Fruit fly (Drosophila melanogaster) whole organism, embryonic: ENCODE data around the gene CG11458.

ENCODE experiments used
- Antp ChIP-seq: fragments of 200-800 bp; sonication (Bioruptor generic); optimal IDR thresholded peaks from 3 replicates; lab custom pipeline; 2016; ENCODE audit warnings: missing biosample characterization, missing genetic modification characterization
- B-H1 ChIP-seq: fragments of 200-800 bp; sonication (Bioruptor generic); IDR thresholded peaks from 3 replicates; pipeline ENCODE4 v1.3.6; 2022; ENCODE audit warnings: missing biosample characterization, missing genetic modification characterization
- BtbVII ChIP-seq: fragments of 200-800 bp; sonication (Bioruptor generic); optimal IDR thresholded peaks from 3 replicates; lab custom pipeline; 2017; ENCODE audit warnings: missing biosample characterization, mild to moderate bottlenecking, missing genetic modification characterization
- C15 ChIP-seq: fragments of 200-800 bp; sonication (Bioruptor generic); IDR thresholded peaks from 3 replicates; pipeline ENCODE4 v1.3.6; 2022; ENCODE audit warnings: missing biosample characterization, missing genetic modification characterization
- CG11085 ChIP-seq: fragments of 200-800 bp; sonication (Bioruptor generic); IDR thresholded peaks from 2 replicates; pipeline ENCODE4 v1.3.6; 2022; ENCODE audit warnings: missing biosample characterization, missing genetic modification characterization
- CG11398 ChIP-seq: fragments of 200-800 bp; sonication (Bioruptor generic); optimal IDR thresholded peaks from 2 replicates; lab custom pipeline; 2016; ENCODE audit warnings: missing biosample characterization, missing genetic modification characterization
- CG11456 ChIP-seq: fragments of 200-800 bp; sonication (Bioruptor generic); IDR thresholded peaks from 3 replicates; pipeline ENCODE4 v1.3.6; 2022; ENCODE audit warnings: missing biosample characterization, missing genetic modification characterization
- CG11504 ChIP-seq: fragments of 200-800 bp; sonication (Bioruptor generic); optimal IDR thresholded peaks from 3 replicates; lab custom pipeline; 2019; ENCODE audit warnings: missing biosample characterization, mild to moderate bottlenecking, missing genetic modification characterization, moderate library complexity
- CG15269 ChIP-seq: fragments of 200-800 bp; sonication (Bioruptor generic); optimal IDR thresholded peaks from 2 replicates; lab custom pipeline; 2018; ENCODE audit warnings: missing biosample characterization, mild to moderate bottlenecking, missing genetic modification characterization, moderate library complexity
- CG15479 ChIP-seq: fragments of 200-800 bp; sonication (Bioruptor generic); optimal IDR thresholded peaks from 3 replicates; lab custom pipeline; 2019; ENCODE audit warnings: missing biosample characterization, mild to moderate bottlenecking, missing genetic modification characterization, moderate library complexity
- CG1603 ChIP-seq: fragments of 200-800 bp; sonication (Bioruptor generic); optimal IDR thresholded peaks from 2 replicates; lab custom pipeline; 2019; ENCODE audit warnings: missing biosample characterization, mild to moderate bottlenecking, missing genetic modification characterization, moderate library complexity
- CG17568 ChIP-seq: fragments of 200-800 bp; sonication (Bioruptor generic); optimal IDR thresholded peaks from 2 replicates; lab custom pipeline; 2018; ENCODE audit warnings: missing biosample characterization, mild to moderate bottlenecking, missing genetic modification characterization, moderate library complexity
- CG2199 ChIP-seq: fragments of 200-800 bp; sonication (Bioruptor generic); IDR thresholded peaks from 3 replicates; pipeline ENCODE4 v1.3.6; 2022; ENCODE audit warnings: missing biosample characterization, missing genetic modification characterization
- CG2202 ChIP-seq: fragments of 200-800 bp; sonication (Bioruptor generic); optimal IDR thresholded peaks from 2 replicates; lab custom pipeline; 2018; ENCODE audit warnings: missing biosample characterization, mild to moderate bottlenecking, missing genetic modification characterization
- CG30020 ChIP-seq: fragments of 200-800 bp; optimal IDR thresholded peaks from 2 replicates; lab custom pipeline; 2019; ENCODE audit warnings: missing biosample characterization, mild to moderate bottlenecking, missing genetic modification characterization, moderate library complexity
- CG33557 ChIP-seq: fragments of 200-800 bp; sonication (Bioruptor generic); optimal IDR thresholded peaks from 2 replicates; lab custom pipeline; 2019; ENCODE audit warnings: missing biosample characterization, mild to moderate bottlenecking, missing genetic modification characterization, moderate library complexity
- CG4360 ChIP-seq: fragments of 200-800 bp; sonication (Bioruptor generic); IDR thresholded peaks from 2 replicates; pipeline ENCODE4 v1.3.6; 2022; ENCODE audit warnings: missing biosample characterization, missing genetic modification characterization
- CG4854 ChIP-seq: fragments of 200-800 bp; sonication (Bioruptor generic); optimal IDR thresholded peaks from 2 replicates; lab custom pipeline; 2016; ENCODE audit warnings: missing biosample characterization, missing genetic modification characterization, inconsistent platforms
- CG8924 ChIP-seq: fragments of 200-800 bp; optimal IDR thresholded peaks from 3 replicates; lab custom pipeline; 2019; ENCODE audit warnings: missing biosample characterization, mild to moderate bottlenecking, missing genetic modification characterization, moderate library complexity
- Camta ChIP-seq: fragments of 200-800 bp; sonication (Bioruptor generic); optimal IDR thresholded peaks from 2 replicates; lab custom pipeline; 2016; ENCODE audit warnings: missing biosample characterization, missing genetic modification characterization
- CrebB ChIP-seq: fragments of 200-800 bp; sonication (Bioruptor generic); optimal IDR thresholded peaks from 3 replicates; lab custom pipeline; 2018; ENCODE audit warnings: missing biosample characterization, mild to moderate bottlenecking, missing genetic modification characterization
- D19A ChIP-seq: fragments of 200-800 bp; optimal IDR thresholded peaks from 3 replicates; lab custom pipeline; 2019; ENCODE audit warnings: missing biosample characterization, mild to moderate bottlenecking, missing genetic modification characterization, moderate library complexity
- Dfd ChIP-seq, 2 experiments: fragments of >200 bp; optimal IDR thresholded peaks; 2 replicates each; lab custom pipeline; 2017; ENCODE audit warnings: missing biosample characterization in 2 of 2, missing genetic modification characterization in 2 of 2
- H15 ChIP-seq: fragments of 200-800 bp; sonication (Bioruptor generic); IDR thresholded peaks from 3 replicates; pipeline ENCODE4 v1.3.6; 2022; ENCODE audit warnings: missing biosample characterization, missing genetic modification characterization
- HLH3B ChIP-seq: fragments of 200-800 bp; sonication (Bioruptor generic); IDR thresholded peaks from 2 replicates; pipeline ENCODE4 v1.3.6; 2022; ENCODE audit warnings: missing biosample characterization, missing genetic modification characterization
- HmgZ ChIP-seq: fragments of 200-800 bp; sonication (Bioruptor generic); optimal IDR thresholded peaks from 2 replicates; lab custom pipeline; 2018; ENCODE audit warnings: missing biosample characterization, mild to moderate bottlenecking, missing genetic modification characterization
- Hr78 ChIP-seq, 2 experiments: fragments of 200-800 bp in 1 of 2; fragments of >200 bp in 1 of 2; sonication (Bioruptor generic) in 1 of 2; optimal IDR thresholded peaks; 2 replicates each; lab custom pipeline; 2017 to 2019; ENCODE audit warnings: missing biosample characterization in 2 of 2, missing genetic modification characterization in 2 of 2, mild to moderate bottlenecking in 1 of 2, moderate library complexity in 1 of 2
- MTF-1 ChIP-seq: fragments of 200-800 bp; sonication (Bioruptor generic); optimal IDR thresholded peaks from 2 replicates; lab custom pipeline; 2018; ENCODE audit warnings: missing biosample characterization, mild to moderate bottlenecking, missing genetic modification characterization, borderline replicate concordance
- Side ChIP-seq: fragments of 200-800 bp; sonication (Bioruptor generic); optimal IDR thresholded peaks from 2 replicates; lab custom pipeline; 2016; ENCODE audit warnings: missing biosample characterization, missing genetic modification characterization
- Stat92E ChIP-seq, 3 experiments: fragments of >200 bp in 2 of 3; fragments of 200-800 bp in 1 of 3; sonication (Bioruptor generic) in 1 of 3; optimal IDR thresholded peaks; 2 replicates each; lab custom pipeline; 2017 to 2019; ENCODE audit warnings: missing biosample characterization in 3 of 3, missing genetic modification characterization in 3 of 3, mild to moderate bottlenecking in 1 of 3, moderate library complexity in 1 of 3
- Xrp1 ChIP-seq: fragments of 200-800 bp; sonication (Bioruptor generic); IDR thresholded peaks from 2 replicates; pipeline ENCODE4 v1.3.6; 2022; ENCODE audit warnings: missing biosample characterization, missing genetic modification characterization
- ac ChIP-seq: fragments of 200-800 bp; sonication (Bioruptor generic); optimal IDR thresholded peaks from 3 replicates; lab custom pipeline; 2017; ENCODE audit warnings: missing biosample characterization, mild to moderate bottlenecking, missing genetic modification characterization
- bsh ChIP-seq, 2 experiments: fragments of 200-800 bp; sonication (Bioruptor generic); optimal IDR thresholded peaks; 2 replicates each; lab custom pipeline; 2017 to 2018; ENCODE audit warnings: mild to moderate bottlenecking in 2 of 2, missing biosample characterization in 2 of 2, missing genetic modification characterization in 2 of 2, moderate library complexity in 1 of 2
- chm ChIP-seq: fragments of 200-800 bp; sonication (Bioruptor generic); IDR thresholded peaks from 2 replicates; pipeline ENCODE4 v1.3.6; 2022; ENCODE audit warnings: missing biosample characterization, missing genetic modification characterization
- ci ChIP-seq: fragments of 200-800 bp; sonication (Bioruptor generic); IDR thresholded peaks from 3 replicates; pipeline ENCODE4 v1.3.6; 2022; ENCODE audit warnings: missing biosample characterization, missing genetic modification characterization
- gcm ChIP-seq: fragments of 200-800 bp; sonication (Bioruptor generic); optimal IDR thresholded peaks from 2 replicates; lab custom pipeline; 2019; ENCODE audit warnings: missing biosample characterization, mild to moderate bottlenecking, missing genetic modification characterization, moderate library complexity
- gt ChIP-seq: fragments of 200-800 bp; sonication (Bioruptor generic); IDR thresholded peaks from 2 replicates; pipeline ENCODE4 v1.3.6; 2022; ENCODE audit warnings: missing biosample characterization, missing genetic modification characterization
- insv ChIP-seq, 2 experiments: fragments of 200-800 bp; sonication (Bioruptor generic); optimal IDR thresholded peaks; 3 replicates each; lab custom pipeline; 2016 to 2018; ENCODE audit warnings: missing biosample characterization in 2 of 2, missing genetic modification characterization in 2 of 2
- kni ChIP-seq: fragments of 200-800 bp; sonication (Bioruptor generic); optimal IDR thresholded peaks from 3 replicates; lab custom pipeline; 2017; ENCODE audit warnings: mild to moderate bottlenecking, missing biosample characterization, missing genetic modification reagents, missing genetic modification characterization
- lab ChIP-seq: fragments of 200-800 bp; sonication (Bioruptor generic); optimal IDR thresholded peaks from 3 replicates; lab custom pipeline; 2017; ENCODE audit warnings: missing biosample characterization, missing genetic modification characterization, mild to moderate bottlenecking, moderate library complexity, missing genetic modification reagents
- maf-S ChIP-seq: fragments of 200-800 bp; sonication (Bioruptor generic); optimal IDR thresholded peaks from 2 replicates; lab custom pipeline; 2016; ENCODE audit warnings: missing biosample characterization, missing genetic modification characterization
- pros ChIP-seq: fragments of 200-800 bp; sonication (Bioruptor generic); optimal IDR thresholded peaks from 3 replicates; lab custom pipeline; 2019; ENCODE audit warnings: missing biosample characterization, mild to moderate bottlenecking, missing genetic modification characterization, moderate library complexity
- rib ChIP-seq: fragments of 200-800 bp; sonication (Bioruptor generic); IDR thresholded peaks from 2 replicates; pipeline ENCODE4 v1.3.6; 2022; ENCODE audit warnings: missing biosample characterization, missing genetic modification characterization
- run ChIP-seq: fragments of 200-800 bp; sonication (Bioruptor generic); optimal IDR thresholded peaks from 3 replicates; lab custom pipeline; 2018; ENCODE audit warnings: missing biosample characterization, mild to moderate bottlenecking, missing genetic modification characterization
- salm ChIP-seq: fragments of 200-800 bp; sonication (Bioruptor generic); optimal IDR thresholded peaks from 2 replicates; lab custom pipeline; 2018; ENCODE audit warnings: missing biosample characterization, mild to moderate bottlenecking, missing genetic modification characterization
- sd ChIP-seq: fragments of 200-800 bp; sonication (Bioruptor generic); optimal IDR thresholded peaks from 3 replicates; lab custom pipeline; 2018; ENCODE audit warnings: missing biosample characterization, mild to moderate bottlenecking, missing genetic modification characterization, moderate library complexity
- sens ChIP-seq: fragments of 200-800 bp; sonication (Bioruptor generic); peaks from one replicate; lab custom pipeline; 2016; ENCODE audit warnings: missing biosample characterization, missing genetic modification characterization
- slbo ChIP-seq: fragments of 200-800 bp; sonication (Bioruptor generic); IDR thresholded peaks from 2 replicates; pipeline ENCODE4 v1.3.6; 2022; ENCODE audit warnings: missing biosample characterization, missing genetic modification characterization
- twi ChIP-seq: fragments of 200-800 bp; optimal IDR thresholded peaks from 2 replicates; lab custom pipeline; 2019; ENCODE audit warnings: missing biosample characterization, mild to moderate bottlenecking, missing genetic modification characterization, moderate library complexity

CG11458 gene

DNA sequence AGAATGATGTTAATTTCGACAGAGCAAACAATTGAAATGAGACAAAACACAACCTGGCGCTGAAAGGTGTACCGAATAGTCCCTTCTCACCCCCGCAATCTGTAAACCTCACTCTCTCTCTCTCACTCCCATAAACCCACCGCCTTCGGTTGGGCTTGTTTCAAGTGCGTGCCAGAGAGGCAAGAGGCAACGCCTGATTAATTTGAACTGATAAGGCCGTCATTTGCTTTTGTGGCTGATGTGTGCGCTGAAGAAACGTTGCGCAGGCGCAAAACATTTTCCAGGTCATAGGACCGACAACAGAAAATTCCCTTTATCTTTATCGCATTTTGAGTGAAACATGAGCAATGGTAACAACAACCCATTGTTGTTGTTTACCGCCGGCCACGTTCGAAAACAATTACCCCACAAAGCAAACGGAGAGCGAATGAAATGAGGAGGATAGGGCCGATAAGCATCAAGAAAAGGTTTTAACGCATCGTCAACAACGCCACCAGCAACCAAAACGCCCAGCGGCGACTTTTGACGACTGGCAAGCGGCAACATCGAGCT is 16.8 kb downstream of the CG11458 start (continued):
- TF ChIP-seq chm (GFP tag; lab: Robert Waterston, UW) (peak; percentile 69; the same call in 1 of the 2 replicates), bsh (GFP tag; optimal IDR thresholded peaks at IDR 0.05; lab: Kevin White, UChicago) (peak in 1 of 2 experiments; percentile 9), slbo (GFP tag; lab: Robert Waterston, UW) (no peak), CG2202 (tag; lab: Kevin White, UChicago) (peak; percentile 39), ci (GFP tag; lab: Robert Waterston, UW) (peak; percentile 75; the same call in 2 of the 3 replicates), sd (tag; lab: Kevin White, UChicago) (peak; percentile 63), CG4360 (GFP tag; lab: Robert Waterston, UW) (peak; percentile 88), Side (GFP tag; lab: Kevin White, UChicago) (peak; percentile 3), CG2199 (GFP tag; lab: Robert Waterston, UW) (0 out of 3 replicates have a peak, but pooled peaks have one; percentile 79), CG11085 (GFP tag; lab: Robert Waterston, UW) (no peak), pros (GFP tag; lab: Kevin White, UChicago) (peak; percentile 85), maf-S (no peak), Hr78 (GFP tag; optimal IDR thresholded peaks at IDR 0.05; lab: Kevin White, UChicago) (peak in 1 of 2 experiments; percentile 50), insv (GFP tag; optimal IDR thresholded peaks at IDR 0.05; lab: Kevin White, UChicago) (peak in 1 of 2 experiments; percentile 7), kni (GFP tag; lab: Kevin White, UChicago) (peak; percentile 92), HmgZ (tag; lab: Kevin White, UChicago) (peak; percentile 30), lab (GFP tag; lab: Kevin White, UChicago) (peak; percentile 26), CG11398 (no peak), Dfd (GFP tag; optimal IDR thresholded peaks at IDR 0.05; lab: Kevin White, UChicago) (no peak), sens (peak; percentile 73), CG11456 (no peak), CG11504 (tag; lab: Kevin White, UChicago) (peak; percentile 7), ac (GFP tag; lab: Kevin White, UChicago) (peak; percentile 44), CG4854 (GFP tag; lab: Kevin White, UChicago) (no peak), CG30020 (tag; lab: Kevin White, UChicago) (no peak), HLH3B (peak; percentile 21; the same call in 1 of the 2 replicates), Camta (GFP tag; lab: Kevin White, UChicago) (no peak), CG33557 (GFP tag; lab: Kevin White, UChicago) (peak; percentile 46), CG8924 (tag; lab: Kevin White, UChicago) (peak; percentile 22), gt (GFP tag; lab: Robert Waterston, UW) (no peak), C15 (GFP tag; lab: Robert Waterston, UW) (no peak), CrebB (tag; lab: Kevin White, UChicago) (peak; percentile 29), MTF-1 (peak; percentile 11), BtbVII (no peak), run (tag; lab: Kevin White, UChicago) (peak; percentile 20), Stat92E (GFP tag; optimal IDR thresholded peaks at IDR 0.05; lab: Kevin White, UChicago) (peak in 1 of 3 experiments; percentile 65), H15 (GFP tag; lab: Robert Waterston, UW) (0 out of 3 replicates have a peak, but pooled peaks have one; percentile 8), salm (tag; lab: Kevin White, UChicago) (peak; percentile 52), rib (GFP tag; lab: Robert Waterston, UW) (0 out of 2 replicates have a peak, but pooled peaks have one; percentile 42), Antp (GFP tag; lab: Kevin White, UChicago) (no peak), CG15269 (tag; lab: Kevin White, UChicago) (peak; percentile 48), gcm (GFP tag; lab: Kevin White, UChicago) (peak; percentile 23), Xrp1 (GFP tag; lab: Robert Waterston, UW) (peak; percentile 49), CG15479 (GFP tag; lab: Kevin White, UChicago) (peak; percentile 100), B-H1 (GFP tag; lab: Robert Waterston, UW) (no peak), CG17568 (peak; percentile 9), twi (tag; lab: Kevin White, UChicago) (peak; percentile 38), D19A (tag; lab: Kevin White, UChicago) (peak; percentile 21), CG1603 (peak; percentile 17)
